Worm (Caenorhabditis elegans) whole organism, L2 larva: ENCODE measurements around the gene F35D11.1.
A peak's percentile ranks its signal among the peaks of the same experiment; 100 is the strongest.

Experiments used
- C34F6.9 ChIP-seq: fragments of 150-350 bp; optimal IDR thresholded peaks from 2 replicates; lab custom pipeline; 2014; ENCODE audit warnings: missing biosample characterization, missing genetic modification characterization
- F13H6.1 ChIP-seq: sonication (generic microtip); optimal IDR thresholded peaks from 2 replicates; lab custom pipeline; 2016; ENCODE audit warnings: missing genetic modification characterization, missing compliant biosample characterization
- alr-1 ChIP-seq: fragments of 150-350 bp; optimal IDR thresholded peaks from 2 replicates; lab custom pipeline; 2014; ENCODE audit warnings: missing biosample characterization, missing genetic modification characterization
- aly-2 ChIP-seq: fragments of 150-350 bp; optimal IDR thresholded peaks from 2 replicates; lab custom pipeline; 2014; ENCODE audit warnings: missing biosample characterization, missing genetic modification characterization
- ama-1 ChIP-seq: fragments of 150-350 bp; optimal IDR thresholded peaks from 2 replicates; lab custom pipeline; 2018; ENCODE audit warnings: inconsistent platforms
- blmp-1 ChIP-seq: sonication (generic microtip); optimal IDR thresholded peaks from 2 replicates; lab custom pipeline; 2017; ENCODE audit warnings: missing genetic modification characterization, mild to moderate bottlenecking, missing compliant biosample characterization, antibody characterized with exemption, moderate library complexity; ENCODE audit not compliant: insufficient read depth
- ceh-16 ChIP-seq: fragments of 150-350 bp; optimal IDR thresholded peaks from 2 replicates; lab custom pipeline; 2014; ENCODE audit warnings: missing biosample characterization, missing genetic modification characterization
- ceh-82 ChIP-seq: fragments of 150-350 bp; optimal IDR thresholded peaks from 2 replicates; lab custom pipeline; 2014; ENCODE audit warnings: missing biosample characterization, missing genetic modification characterization
- crh-2 ChIP-seq: sonication (generic microtip); optimal IDR thresholded peaks from 2 replicates; lab custom pipeline; 2017; ENCODE audit warnings: missing biosample characterization, missing genetic modification characterization
- egl-27 ChIP-seq: sonication (generic microtip); optimal IDR thresholded peaks from 3 replicates; lab custom pipeline; 2017; ENCODE audit warnings: missing biosample characterization, missing genetic modification reagents, missing genetic modification characterization
- elt-1 ChIP-seq: fragments of 150-350 bp; optimal IDR thresholded peaks from 2 replicates; lab custom pipeline; 2014; ENCODE audit warnings: missing biosample characterization, missing genetic modification characterization
- elt-3 ChIP-seq: sonication (generic microtip); optimal IDR thresholded peaks from 2 replicates; lab custom pipeline; 2017; ENCODE audit warnings: missing biosample characterization, missing genetic modification characterization
- fos-1 ChIP-seq: fragments of 150-350 bp; optimal IDR thresholded peaks from 2 replicates; lab custom pipeline; 2014; ENCODE audit warnings: missing biosample characterization, missing genetic modification characterization
- gmeb-1 ChIP-seq: fragments of 150-350 bp; optimal IDR thresholded peaks from 2 replicates; lab custom pipeline; 2014; ENCODE audit warnings: missing biosample characterization, missing genetic modification characterization
- lin-13 ChIP-seq: fragments of 150-350 bp; optimal IDR thresholded peaks from 2 replicates; lab custom pipeline; 2014; ENCODE audit warnings: missing biosample characterization, missing genetic modification reagents, missing genetic modification characterization
- lsy-2 ChIP-seq, 2 experiments: fragments of 150-350 bp in 1 of 2; sonication (generic microtip) in 1 of 2; optimal IDR thresholded peaks; 2 replicates each; lab custom pipeline; 2014 to 2017; ENCODE audit warnings: missing biosample characterization in 2 of 2, missing genetic modification characterization in 2 of 2
- mab-5 ChIP-seq: fragments of 150-350 bp; optimal IDR thresholded peaks from 2 replicates; lab custom pipeline; 2014; ENCODE audit warnings: missing biosample characterization, missing genetic modification characterization
- mbf-1 ChIP-seq: sonication (generic microtip); optimal IDR thresholded peaks from 2 replicates; lab custom pipeline; 2017; ENCODE audit warnings: missing biosample characterization, missing genetic modification characterization
- mdl-1 ChIP-seq, 2 experiments: fragments of 150-350 bp in 1 of 2; sonication (generic microtip) in 1 of 2; optimal IDR thresholded peaks; 2 replicates each; lab custom pipeline; 2017; ENCODE audit warnings: missing biosample characterization in 2 of 2, missing genetic modification characterization in 2 of 2
- nhr-12 ChIP-seq: fragments of 150-350 bp; optimal IDR thresholded peaks from 2 replicates; lab custom pipeline; 2014; ENCODE audit warnings: missing biosample characterization, missing genetic modification characterization
- nhr-129 ChIP-seq: fragments of 150-350 bp; optimal IDR thresholded peaks from 2 replicates; lab custom pipeline; 2014; ENCODE audit warnings: missing biosample characterization, missing genetic modification characterization
- nhr-21 ChIP-seq: fragments of 150-350 bp; optimal IDR thresholded peaks from 2 replicates; lab custom pipeline; 2014; ENCODE audit warnings: missing biosample characterization, missing genetic modification characterization
- nhr-23 ChIP-seq: fragments of 150-350 bp; optimal IDR thresholded peaks from 2 replicates; lab custom pipeline; 2014; ENCODE audit warnings: missing biosample characterization, missing genetic modification reagents, missing genetic modification characterization
- nhr-237 ChIP-seq: fragments of 150-350 bp; optimal IDR thresholded peaks from 2 replicates; lab custom pipeline; 2014; ENCODE audit warnings: missing biosample characterization, missing genetic modification characterization
- nhr-25 ChIP-seq: fragments of 150-350 bp; sonication (generic microtip); optimal IDR thresholded peaks from 3 replicates; lab custom pipeline; 2014; ENCODE audit warnings: missing biosample characterization, missing genetic modification characterization
- sem-4 ChIP-seq: fragments of 150-350 bp; optimal IDR thresholded peaks from 2 replicates; lab custom pipeline; 2014; ENCODE audit warnings: missing biosample characterization, missing genetic modification reagents, missing genetic modification characterization
- skn-1 ChIP-seq: sonication (generic microtip); optimal IDR thresholded peaks from 2 replicates; lab custom pipeline; 2017; ENCODE audit warnings: missing biosample characterization, missing genetic modification characterization
- snpc-4 ChIP-seq: fragments of 150-350 bp; optimal IDR thresholded peaks from 2 replicates; lab custom pipeline; 2014; ENCODE audit warnings: missing biosample characterization, missing genetic modification characterization
- unc-39 ChIP-seq: fragments of 150-350 bp; optimal IDR thresholded peaks from 2 replicates; lab custom pipeline; 2014; ENCODE audit warnings: missing biosample characterization, missing genetic modification characterization
- unc-55 ChIP-seq: fragments of 150-350 bp; sonication (generic microtip); optimal IDR thresholded peaks from 3 replicates; lab custom pipeline; 2014; ENCODE audit warnings: missing biosample characterization, missing genetic modification reagents, missing genetic modification characterization
- unc-62 ChIP-seq: fragments of 150-350 bp; optimal IDR thresholded peaks from 2 replicates; lab custom pipeline; 2014; ENCODE audit warnings: missing biosample characterization, missing genetic modification reagents, missing genetic modification characterization
- ztf-1 ChIP-seq: fragments of 200-800 bp; sonication (Bioruptor generic); conservative IDR thresholded peaks from 2 replicates; pipeline ENCODE4 v1.3.6; 2022; ENCODE audit warnings: missing genetic modification characterization, missing compliant biosample characterization
- ztf-11 ChIP-seq: sonication (generic microtip); optimal IDR thresholded peaks from 2 replicates; lab custom pipeline; 2017; ENCODE audit warnings: missing biosample characterization, missing genetic modification characterization

The F35D11.1 gene

ce11 chrII:4604149-4604548 lies 22.6 kb upstream of the F35D11.1 start:
- TF ChIP-seq snpc-4, result no peak
- no peak for TF ChIP-seq mdl-1 (tag; optimal IDR thresholded peaks at IDR 0.05; lab: Kevin White, UChicago)
- TF ChIP-seq ztf-1 (GFP tag; lab: Robert Waterston, UW), result no peak
- peak; percentile 52 for TF ChIP-seq unc-55 (GFP tag; lab: Kevin White, UChicago)
- TF ChIP-seq skn-1 (tag; lab: Kevin White, UChicago), result peak; percentile 70
- peak; percentile 92 for TF ChIP-seq fos-1 (tag; lab: Kevin White, UChicago)
- TF ChIP-seq C34F6.9 (tag; lab: Kevin White, UChicago), result peak; percentile 33
- peak in 1 of 2 experiments; percentile 28 for TF ChIP-seq lsy-2 (tag; optimal IDR thresholded peaks at IDR 0.05; lab: Kevin White, UChicago)
- TF ChIP-seq mbf-1 (tag; lab: Kevin White, UChicago), result no peak
- TF ChIP-seq aly-2 (tag; lab: Kevin White, UChicago), result no peak
- no peak for TF ChIP-seq egl-27 (tag; lab: Kevin White, UChicago)
- no peak for TF ChIP-seq ceh-16 (tag; lab: Kevin White, UChicago)
- TF ChIP-seq crh-2 (tag; lab: Kevin White, UChicago), result peak; percentile 52
- TF ChIP-seq nhr-21 (tag; lab: Kevin White, UChicago), result no peak

DNA sequence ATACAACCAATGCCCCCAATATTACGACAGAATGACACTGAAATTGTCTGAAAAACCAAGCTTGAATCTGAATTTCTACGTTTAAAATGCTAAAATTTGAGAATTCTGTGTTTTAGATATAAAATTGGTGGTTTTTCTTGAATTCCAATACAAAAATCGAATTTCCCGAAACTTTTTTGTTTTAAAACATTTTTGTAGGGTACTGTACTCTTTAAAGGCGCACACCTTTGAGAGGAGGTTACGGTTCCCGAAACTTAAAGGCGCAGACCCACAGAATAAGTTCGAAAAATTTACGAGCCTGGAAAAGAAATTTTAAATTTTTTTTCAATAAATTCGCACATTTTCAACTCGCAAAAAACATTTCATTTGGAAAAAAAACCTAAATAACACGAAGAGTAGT lies 22.0 kb upstream of the F35D11.1 start:
- TF ChIP-seq F13H6.1 (no peak), aly-2 (tag; lab: Kevin White, UChicago) (no peak), blmp-1 (tag; lab: Kevin White, UChicago) (no peak), unc-62 (GFP tag; lab: Kevin White, UChicago) (no peak), alr-1 (tag; lab: Kevin White, UChicago) (no peak)

ce11 chrII:4606687-4607297 lies 19.9 kb upstream of the F35D11.1 start:
- TF ChIP-seq elt-1 (tag; lab: Kevin White, UChicago) (no peak), unc-39 (tag; lab: Kevin White, UChicago) (no peak), crh-2 (tag; lab: Kevin White, UChicago) (peak; percentile 23), blmp-1 (tag; lab: Kevin White, UChicago) (no peak), C34F6.9 (tag; lab: Kevin White, UChicago) (peak; percentile 32), fos-1 (tag; lab: Kevin White, UChicago) (peak; percentile 26), nhr-129 (tag; lab: Kevin White, UChicago) (no peak), ztf-1 (GFP tag; lab: Robert Waterston, UW) (no peak)

- TF ChIP-seq gmeb-1 (tag; lab: Kevin White, UChicago), result no peak
- no peak for TF ChIP-seq nhr-25
- no peak for TF ChIP-seq mbf-1 (tag; lab: Kevin White, UChicago)
- no peak for TF ChIP-seq nhr-23 (tag; lab: Kevin White, UChicago)
- TF ChIP-seq nhr-21 (tag; lab: Kevin White, UChicago), result no peak
- TF ChIP-seq mab-5 (tag; lab: Kevin White, UChicago), result no peak
- TF ChIP-seq sem-4 (tag; lab: Kevin White, UChicago), result no peak
- no peak for TF ChIP-seq elt-3 (tag; lab: Kevin White, UChicago)
- no peak for TF ChIP-seq C34F6.9 (tag; lab: Kevin White, UChicago)
- no peak for TF ChIP-seq nhr-12 (tag; lab: Kevin White, UChicago)
- no peak for TF ChIP-seq mdl-1 (tag; optimal IDR thresholded peaks at IDR 0.05; lab: Kevin White, UChicago)
- TF ChIP-seq ceh-82, result no peak
- no peak for TF ChIP-seq lin-13 (GFP tag; lab: Kevin White, UChicago)
- no peak for TF ChIP-seq F13H6.1
- TF ChIP-seq blmp-1 (tag; lab: Kevin White, UChicago), result no peak
- TF ChIP-seq crh-2 (tag; lab: Kevin White, UChicago), result no peak
- no peak for TF ChIP-seq lsy-2 (tag; optimal IDR thresholded peaks at IDR 0.05; lab: Kevin White, UChicago)
- TF ChIP-seq nhr-129 (tag; lab: Kevin White, UChicago), result no peak
- no peak for TF ChIP-seq snpc-4
- TF ChIP-seq nhr-237, result no peak
- TF ChIP-seq, all 48 proteins: peak for 0
These were observed 18.6 kb upstream of the F35D11.1 start, which contains the start of gene F35D11.3 for ce11 chrII:4608073-4608472. Gene F35D11.3 (plus strand): TSS chrII:4608372.

DNA sequence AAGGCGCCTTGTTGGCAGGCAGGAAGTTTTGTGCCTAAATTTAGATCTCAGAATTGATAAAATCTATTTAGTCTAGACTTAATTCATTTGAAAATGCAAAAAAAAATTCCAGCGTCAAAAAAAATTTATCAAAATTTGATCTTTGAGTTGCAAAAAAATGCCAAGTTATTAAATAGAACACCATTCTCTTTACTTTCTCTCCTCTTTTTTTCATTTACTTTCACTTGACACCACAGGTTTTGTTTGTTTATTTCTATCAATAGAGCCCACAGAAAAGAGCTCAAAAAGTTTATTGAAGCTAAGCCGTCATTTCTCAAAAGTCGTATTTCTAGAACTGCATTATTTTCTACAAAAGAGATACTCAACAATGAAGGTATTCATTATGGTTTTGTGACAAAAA lies 14.0 kb upstream of the F35D11.1 start, which contains the start of gene pqn-35:
Gene pqn-35, plus strand, starts transcription at position 301 of the 400 bp plus-strand sequence.
- TF ChIP-seq F13H6.1 (no peak), ama-1 (lab: Kevin White, UChicago) (no peak), ztf-11 (tag; lab: Kevin White, UChicago) (no peak)
